Fruit fly (Drosophila melanogaster): ENCODE measurements around the gene CG43354.

- TF ChIP-seq Eip75B (GFP tag; optimal IDR thresholded peaks at IDR 0.05) (no peak), Gug (GFP tag; IDR thresholded peaks at IDR 0.05) (no peak), CG15336 (GFP tag; IDR thresholded peaks at IDR 0.05) (no peak), CG1621 (tag; optimal IDR thresholded peaks at IDR 0.05) (no peak), Met (GFP tag; optimal IDR thresholded peaks at IDR 0.05) (no peak), esn (GFP tag; optimal IDR thresholded peaks at IDR 0.05) (no peak), CG6854 (GFP tag; optimal IDR thresholded peaks at IDR 0.05) (no peak), cyc (GFP tag; optimal IDR thresholded peaks at IDR 0.05) (no peak), eg (GFP tag; IDR thresholded peaks at IDR 0.05) (no peak), spab (GFP tag; optimal IDR thresholded peaks at IDR 0.05) (no peak)
Measured at dm6 chr2L:18358928-18359327, 49.7 kb upstream of the CG43354 start, which contains the start of gene Acp36DE.

Measured in whole organism, prepupa.